Worm (Caenorhabditis elegans): Measurements from ENCODE around the gene sru-28.

- TF ChIP-seq elt-1 (tag; optimal IDR thresholded peaks at IDR 0.05; ENCODE audit: borderline replicate concordance, insufficient read depth) = no peak
- no peak for TF ChIP-seq mep-1 (tag; optimal IDR thresholded peaks at IDR 0.05)
- TF ChIP-seq elt-3 (tag; optimal IDR thresholded peaks at IDR 0.05) = no peak
- TF ChIP-seq ces-1 (GFP tag; optimal IDR thresholded peaks at IDR 0.05) = no peak
- no peak for TF ChIP-seq ceh-83 (GFP tag; optimal IDR thresholded peaks at IDR 0.05)
- TF ChIP-seq zip-8 (tag; optimal IDR thresholded peaks at IDR 0.05) = peak; percentile 93
- no peak for TF ChIP-seq ceh-39 (tag; optimal IDR thresholded peaks at IDR 0.05)
- no peak for TF ChIP-seq nhr-28 (tag; optimal IDR thresholded peaks at IDR 0.05)
- no peak for TF ChIP-seq pha-4 (tag; optimal IDR thresholded peaks at IDR 0.05)
- no peak for TF ChIP-seq hlh-1 (tag; optimal IDR thresholded peaks at IDR 0.05)
- no peak for TF ChIP-seq mab-5 (tag; optimal IDR thresholded peaks at IDR 0.05)
- TF ChIP-seq lsy-2 (tag; optimal IDR thresholded peaks at IDR 0.05) = no peak
- no peak for TF ChIP-seq blmp-1 (tag; optimal IDR thresholded peaks at IDR 0.05)
- no peak for TF ChIP-seq nhr-237 (tag; optimal IDR thresholded peaks at IDR 0.05)
Measured at ce11 chrV:1555072-1555471, 49.0 kb downstream of the sru-28 start.
